Fruit fly (Drosophila melanogaster) whole organism, embryonic: ENCODE measurements around the gene grsm.

Experiments
- B-H2 ChIP-seq: fragments of 200-800 bp; sonication (Bioruptor generic); optimal IDR thresholded peaks from 2 replicates; lab custom pipeline; 2018; ENCODE audit warnings: missing biosample characterization, mild to moderate bottlenecking, missing genetic modification characterization
- BEAF-32 ChIP-seq: fragments of 200-800 bp; sonication (Bioruptor generic); optimal IDR thresholded peaks from 3 replicates; lab custom pipeline; 2017; ENCODE audit warnings: missing biosample characterization, missing genetic modification characterization, mild to moderate bottlenecking, moderate library complexity, missing genetic modification reagents
- CG10274 ChIP-seq: fragments of 200-800 bp; sonication (Bioruptor generic); optimal IDR thresholded peaks from 3 replicates; lab custom pipeline; 2017; ENCODE audit warnings: missing biosample characterization, mild to moderate bottlenecking, missing genetic modification characterization
- CG11093 ChIP-seq: fragments of 200-800 bp; sonication (Bioruptor generic); IDR thresholded peaks from 3 replicates; pipeline ENCODE4 v1.3.6; 2022; ENCODE audit warnings: missing biosample characterization, missing genetic modification characterization
- CG11695 ChIP-seq: fragments of 200-800 bp; sonication (Bioruptor generic); IDR thresholded peaks from 3 replicates; pipeline ENCODE4 v1.3.6; 2022; ENCODE audit warnings: missing biosample characterization, missing genetic modification characterization
- CG12659 ChIP-seq: fragments of 200-800 bp; sonication (Bioruptor generic); optimal IDR thresholded peaks from 3 replicates; lab custom pipeline; 2017; ENCODE audit warnings: mild to moderate bottlenecking, missing biosample characterization, missing genetic modification reagents, missing genetic modification characterization
- CG15269 ChIP-seq: fragments of 200-800 bp; sonication (Bioruptor generic); optimal IDR thresholded peaks from 2 replicates; lab custom pipeline; 2018; ENCODE audit warnings: missing biosample characterization, mild to moderate bottlenecking, missing genetic modification characterization, moderate library complexity
- CG1603 ChIP-seq: fragments of 200-800 bp; sonication (Bioruptor generic); optimal IDR thresholded peaks from 2 replicates; lab custom pipeline; 2019; ENCODE audit warnings: missing biosample characterization, mild to moderate bottlenecking, missing genetic modification characterization, moderate library complexity
- CG16813 ChIP-seq: fragments of 200-800 bp; sonication (Bioruptor generic); IDR thresholded peaks from 3 replicates; pipeline ENCODE4 v1.3.6; 2022; ENCODE audit warnings: missing biosample characterization, missing genetic modification characterization; ENCODE audit not compliant: partially characterized antibody
- CG17359 ChIP-seq: fragments of 200-800 bp; sonication (Bioruptor generic); optimal IDR thresholded peaks from 3 replicates; lab custom pipeline; 2018; ENCODE audit warnings: missing biosample characterization, mild to moderate bottlenecking, missing genetic modification characterization, moderate library complexity
- CG17912 ChIP-seq: fragments of 200-800 bp; sonication (Bioruptor generic); optimal IDR thresholded peaks from 2 replicates; lab custom pipeline; 2018; ENCODE audit warnings: missing biosample characterization, mild to moderate bottlenecking, missing genetic modification characterization
- CG2712 ChIP-seq: fragments of 200-800 bp; optimal IDR thresholded peaks from 3 replicates; lab custom pipeline; 2019; ENCODE audit warnings: missing biosample characterization, mild to moderate bottlenecking, missing genetic modification characterization, moderate library complexity
- CG32772 ChIP-seq: fragments of 200-800 bp; sonication (Bioruptor generic); IDR thresholded peaks from 2 replicates; pipeline ENCODE4 v1.3.6; 2022; ENCODE audit warnings: missing biosample characterization, missing genetic modification characterization
- CG3407 ChIP-seq: fragments of 200-800 bp; sonication (Bioruptor generic); optimal IDR thresholded peaks from 2 replicates; lab custom pipeline; 2018; ENCODE audit warnings: missing biosample characterization, mild to moderate bottlenecking, missing genetic modification characterization
- CG4404 ChIP-seq: fragments of 200-800 bp; sonication (Bioruptor generic); IDR thresholded peaks from 2 replicates; pipeline ENCODE4 v1.3.6; 2022; ENCODE audit warnings: missing biosample characterization, missing genetic modification characterization
- CG4707 ChIP-seq: fragments of 200-800 bp; sonication (Bioruptor generic); optimal IDR thresholded peaks from 2 replicates; lab custom pipeline; 2018; ENCODE audit warnings: missing biosample characterization, mild to moderate bottlenecking, missing genetic modification characterization, moderate library complexity
- CG7357 ChIP-seq: fragments of 200-800 bp; sonication (Bioruptor generic); IDR thresholded peaks from 3 replicates; pipeline ENCODE4 v1.3.6; 2022; ENCODE audit warnings: missing biosample characterization, missing genetic modification characterization
- CG7963 ChIP-seq: fragments of 200-800 bp; sonication (Bioruptor generic); IDR thresholded peaks from 3 replicates; pipeline ENCODE4 v1.3.6; 2022; ENCODE audit warnings: missing biosample characterization, missing genetic modification characterization; ENCODE audit not compliant: partially characterized antibody
- CG9797 ChIP-seq: fragments of 200-800 bp; sonication (Bioruptor generic); optimal IDR thresholded peaks from 3 replicates; lab custom pipeline; 2018; ENCODE audit warnings: missing biosample characterization, mild to moderate bottlenecking, missing genetic modification characterization
- CTCF ChIP-seq: fragments of 200-800 bp; sonication (Bioruptor generic); optimal IDR thresholded peaks from 2 replicates; lab custom pipeline; 2017; ENCODE audit warnings: missing biosample characterization, mild to moderate bottlenecking, missing genetic modification characterization, moderate library complexity
- Elba2 ChIP-seq: fragments of 200-800 bp; sonication (Bioruptor generic); optimal IDR thresholded peaks from 3 replicates; lab custom pipeline; 2016; ENCODE audit warnings: missing biosample characterization, missing genetic modification characterization
- H15 ChIP-seq: fragments of 200-800 bp; sonication (Bioruptor generic); IDR thresholded peaks from 3 replicates; pipeline ENCODE4 v1.3.6; 2022; ENCODE audit warnings: missing biosample characterization, missing genetic modification characterization
- HLH4C ChIP-seq: fragments of 200-800 bp; sonication (Bioruptor generic); IDR thresholded peaks from 3 replicates; pipeline ENCODE4 v1.3.6; 2022; ENCODE audit warnings: missing biosample characterization, missing genetic modification characterization; ENCODE audit not compliant: partially characterized antibody
- Hr78 ChIP-seq, 2 experiments: fragments of 200-800 bp in 1 of 2; fragments of >200 bp in 1 of 2; sonication (Bioruptor generic) in 1 of 2; optimal IDR thresholded peaks; 2 replicates each; lab custom pipeline; 2017 to 2019; ENCODE audit warnings: missing biosample characterization in 2 of 2, missing genetic modification characterization in 2 of 2, mild to moderate bottlenecking in 1 of 2, moderate library complexity in 1 of 2
- Max ChIP-seq: fragments of 200-800 bp; sonication (Bioruptor generic); optimal IDR thresholded peaks from 2 replicates; lab custom pipeline; 2016; ENCODE audit warnings: missing biosample characterization, mild to moderate bottlenecking, missing genetic modification characterization
- Mes4 ChIP-seq: fragments of 200-800 bp; sonication (Bioruptor generic); optimal IDR thresholded peaks from 2 replicates; lab custom pipeline; 2016; ENCODE audit warnings: missing biosample characterization, missing genetic modification characterization
- Pdp1 ChIP-seq, 2 experiments: fragments of 200-800 bp; sonication (Bioruptor generic); optimal IDR thresholded peaks; 3 replicates each; lab custom pipeline; 2016; ENCODE audit warnings: missing biosample characterization in 2 of 2, missing genetic modification characterization in 2 of 2, mild to moderate bottlenecking in 1 of 2, moderate library complexity in 1 of 2
- Scr ChIP-seq: fragments of 200-800 bp; sonication (Bioruptor generic); IDR thresholded peaks from 2 replicates; pipeline ENCODE4 v1.3.6; 2022; ENCODE audit warnings: missing biosample characterization, missing genetic modification characterization; ENCODE audit not compliant: partially characterized antibody
- ac ChIP-seq: fragments of 200-800 bp; sonication (Bioruptor generic); optimal IDR thresholded peaks from 3 replicates; lab custom pipeline; 2017; ENCODE audit warnings: missing biosample characterization, mild to moderate bottlenecking, missing genetic modification characterization
- ato ChIP-seq: fragments of 200-800 bp; sonication (Bioruptor generic); IDR thresholded peaks from 2 replicates; pipeline ENCODE4 v1.3.6; 2022; ENCODE audit warnings: missing biosample characterization, missing genetic modification characterization; ENCODE audit not compliant: partially characterized antibody
- crol ChIP-seq: fragments of 200-800 bp; sonication (Bioruptor generic); IDR thresholded peaks from 2 replicates; pipeline ENCODE4 v1.3.6; 2022; ENCODE audit warnings: missing biosample characterization, missing genetic modification characterization
- cwo ChIP-seq: fragments of 200-800 bp; sonication (Bioruptor generic); optimal IDR thresholded peaks from 3 replicates; lab custom pipeline; 2017; ENCODE audit warnings: missing biosample characterization, missing genetic modification characterization, mild to moderate bottlenecking, moderate library complexity, missing genetic modification reagents
- danr ChIP-seq: fragments of 200-800 bp; sonication (Bioruptor generic); IDR thresholded peaks from 2 replicates; pipeline ENCODE4 v1.3.6; 2022; ENCODE audit warnings: missing biosample characterization, missing genetic modification characterization
- hb ChIP-seq: fragments of 200-800 bp; sonication (Bioruptor generic); IDR thresholded peaks from 3 replicates; pipeline ENCODE4 v1.3.6; 2022; ENCODE audit warnings: missing biosample characterization, missing genetic modification characterization; ENCODE audit not compliant: partially characterized antibody
- hbn ChIP-seq: fragments of 200-800 bp; sonication (Bioruptor generic); IDR thresholded peaks from 2 replicates; pipeline ENCODE4 v1.3.6; 2022; ENCODE audit warnings: missing biosample characterization, missing genetic modification characterization; ENCODE audit not compliant: partially characterized antibody
- hth ChIP-seq: fragments of >200 bp; optimal IDR thresholded peaks from 2 replicates; lab custom pipeline; 2017; ENCODE audit warnings: inconsistent platforms
- inv ChIP-seq: fragments of 200-800 bp; sonication (Bioruptor generic); IDR thresholded peaks from 2 replicates; pipeline ENCODE4 v1.3.6; 2022; ENCODE audit warnings: missing biosample characterization, missing genetic modification characterization; ENCODE audit not compliant: partially characterized antibody
- lab ChIP-seq: fragments of 200-800 bp; sonication (Bioruptor generic); optimal IDR thresholded peaks from 3 replicates; lab custom pipeline; 2017; ENCODE audit warnings: missing biosample characterization, missing genetic modification characterization, mild to moderate bottlenecking, moderate library complexity, missing genetic modification reagents
- nmo ChIP-seq: fragments of 200-800 bp; sonication (Bioruptor generic); optimal IDR thresholded peaks from 2 replicates; lab custom pipeline; 2018; ENCODE audit warnings: missing biosample characterization, mild to moderate bottlenecking, missing genetic modification characterization, moderate library complexity
- peb ChIP-seq: fragments of 200-800 bp; sonication (Bioruptor generic); IDR thresholded peaks from 2 replicates; pipeline ENCODE4 v1.3.6; 2022; ENCODE audit warnings: missing biosample characterization, missing genetic modification characterization
- pfk ChIP-seq: fragments of 200-800 bp; sonication (Bioruptor generic); optimal IDR thresholded peaks from 2 replicates; lab custom pipeline; 2018; ENCODE audit warnings: missing biosample characterization, mild to moderate bottlenecking, missing genetic modification characterization, moderate library complexity
- pzg ChIP-seq: fragments of 200-800 bp; sonication (Bioruptor generic); optimal IDR thresholded peaks from 3 replicates; lab custom pipeline; 2018; ENCODE audit warnings: missing biosample characterization, mild to moderate bottlenecking, missing genetic modification characterization, moderate library complexity
- ro ChIP-seq: fragments of 200-800 bp; sonication (Bioruptor generic); IDR thresholded peaks from 2 replicates; pipeline ENCODE4 v1.3.6; 2022; ENCODE audit warnings: missing biosample characterization, missing genetic modification characterization
- run ChIP-seq: fragments of 200-800 bp; sonication (Bioruptor generic); optimal IDR thresholded peaks from 3 replicates; lab custom pipeline; 2018; ENCODE audit warnings: missing biosample characterization, mild to moderate bottlenecking, missing genetic modification characterization
- schlank ChIP-seq: fragments of 200-800 bp; sonication (Bioruptor generic); optimal IDR thresholded peaks from 2 replicates; lab custom pipeline; 2018; ENCODE audit warnings: missing biosample characterization, mild to moderate bottlenecking, missing genetic modification characterization
- sens ChIP-seq: fragments of 200-800 bp; sonication (Bioruptor generic); peaks from one replicate; lab custom pipeline; 2016; ENCODE audit warnings: missing biosample characterization, missing genetic modification characterization
- stwl ChIP-seq: fragments of 200-800 bp; sonication (Bioruptor generic); optimal IDR thresholded peaks from 3 replicates; lab custom pipeline; 2018; ENCODE audit warnings: missing biosample characterization, mild to moderate bottlenecking, missing genetic modification characterization, moderate library complexity
- unc-4 ChIP-seq: fragments of 200-800 bp; sonication (Bioruptor generic); IDR thresholded peaks from 2 replicates; pipeline ENCODE4 v1.3.6; 2022; ENCODE audit warnings: missing biosample characterization, missing genetic modification characterization; ENCODE audit not compliant: partially characterized antibody
- unpg ChIP-seq: fragments of 200-800 bp; sonication (Bioruptor generic); optimal IDR thresholded peaks from 3 replicates; lab custom pipeline; 2018; ENCODE audit warnings: missing biosample characterization, mild to moderate bottlenecking, missing genetic modification characterization, moderate library complexity
- vnd ChIP-seq: fragments of 200-800 bp; sonication (Bioruptor generic); IDR thresholded peaks from 3 replicates; pipeline ENCODE4 v1.3.6; 2022; ENCODE audit warnings: missing biosample characterization, missing genetic modification characterization; ENCODE audit not compliant: partially characterized antibody

The grsm gene

dm6 chr3R:12995522-12995921, 28.0 kb upstream of the grsm start, which contains the start of gene CG7488 (continued):
- no peak for TF ChIP-seq pfk (GFP tag; lab: Kevin White, UChicago)
- peak; percentile 76 for TF ChIP-seq sens (GFP tag; lab: Kevin White, UChicago)
- TF ChIP-seq cwo (GFP tag; lab: Kevin White, UChicago) = no peak
- TF ChIP-seq inv (GFP tag; lab: Robert Waterston, UW) = peak; percentile 38; the same call in 1 of the 2 replicates
- TF ChIP-seq CG9797 (GFP tag; lab: Kevin White, UChicago) = no peak
- no peak for TF ChIP-seq Elba2 (GFP tag; lab: Kevin White, UChicago)
- TF ChIP-seq CG17912 (GFP tag; lab: Kevin White, UChicago) = no peak
- peak; percentile 61; the same call in 1 of the 2 replicates for TF ChIP-seq ato
- TF ChIP-seq Pdp1 (GFP tag; optimal IDR thresholded peaks at IDR 0.05; lab: Kevin White, UChicago) = peak in 1 of 2 experiments; percentile 86
- no peak for TF ChIP-seq ro (GFP tag; lab: Robert Waterston, UW)
- TF ChIP-seq danr (GFP tag; lab: Robert Waterston, UW) = no peak
- TF ChIP-seq nmo (GFP tag; lab: Kevin White, UChicago) = no peak
- no peak for TF ChIP-seq H15 (GFP tag; lab: Robert Waterston, UW)
- TF ChIP-seq CG10274 (GFP tag; lab: Kevin White, UChicago) = no peak
- peak; percentile 86 for TF ChIP-seq unc-4 (GFP tag; lab: Robert Waterston, UW)
- TF ChIP-seq CG16813 = peak; percentile 70
- no peak for TF ChIP-seq CG11093 (GFP tag; lab: Robert Waterston, UW)
- no peak for TF ChIP-seq crol (GFP tag; lab: Robert Waterston, UW)
- no peak for TF ChIP-seq Mes4 (GFP tag; lab: Kevin White, UChicago)
- TF ChIP-seq vnd (GFP tag; lab: Robert Waterston, UW) = peak; percentile 71
- no peak for TF ChIP-seq unpg (GFP tag; lab: Kevin White, UChicago)
- no peak for TF ChIP-seq CG4707 (GFP tag; lab: Kevin White, UChicago)
- TF ChIP-seq CG11695 (GFP tag; lab: Robert Waterston, UW) = no peak
- no peak for TF ChIP-seq CTCF (GFP tag; lab: Kevin White, UChicago)
- TF ChIP-seq hbn = peak; percentile 84
- TF ChIP-seq Scr = peak; percentile 80
- peak; percentile 48 for TF ChIP-seq pzg (GFP tag; lab: Kevin White, UChicago)
- no peak for TF ChIP-seq CG15269 (tag; lab: Kevin White, UChicago)
- no peak for TF ChIP-seq CG1603 (tag; lab: Kevin White, UChicago)
- TF ChIP-seq BEAF-32 = peak; percentile 71
- TF ChIP-seq CG3407 (GFP tag; lab: Kevin White, UChicago) = no peak
- peak; percentile 70; the same call in 2 of the 3 replicates for TF ChIP-seq CG7963 (GFP tag; lab: Robert Waterston, UW)
- TF ChIP-seq ac = no peak
- TF ChIP-seq Max (GFP tag; lab: Kevin White, UChicago) = no peak
- TF ChIP-seq run (tag; lab: Kevin White, UChicago) = no peak
- peak; percentile 89 for TF ChIP-seq HLH4C
- no peak for TF ChIP-seq CG2712 (tag; lab: Kevin White, UChicago)
- peak; percentile 75; the same call in 1 of the 3 replicates for TF ChIP-seq hb (GFP tag; lab: Robert Waterston, UW)
- TF ChIP-seq CG7357 (GFP tag; lab: Robert Waterston, UW) = no peak
- TF ChIP-seq CG12659 (GFP tag; lab: Kevin White, UChicago) = peak; percentile 17
- TF ChIP-seq hth = no peak
- TF ChIP-seq CG17359 (tag; lab: Kevin White, UChicago) = no peak
- TF ChIP-seq CG4404 (GFP tag; lab: Robert Waterston, UW) = no peak
- TF ChIP-seq Hr78 (GFP tag; optimal IDR thresholded peaks at IDR 0.05; lab: Kevin White, UChicago) = no peak
- no peak for TF ChIP-seq lab (GFP tag; lab: Kevin White, UChicago)
- no peak for TF ChIP-seq schlank
- no peak for TF ChIP-seq B-H2 (GFP tag; lab: Kevin White, UChicago)
- TF ChIP-seq peb (GFP tag; lab: Robert Waterston, UW) = no peak
- peak; percentile 26 for TF ChIP-seq stwl (tag; lab: Kevin White, UChicago)
- no peak for TF ChIP-seq CG32772 (GFP tag; lab: Robert Waterston, UW)
